Worm (Caenorhabditis elegans) whole organism, late embryonic: ENCODE results near the gene grl-23.

Experiments used
- ceh-2 ChIP-seq: sonication (generic microtip); optimal IDR thresholded peaks from 2 replicates; lab custom pipeline; 2016; ENCODE audit warnings: missing genotype, missing genetic modification characterization, missing compliant biosample characterization
- elt-2 ChIP-seq: sonication (generic microtip); optimal IDR thresholded peaks from 2 replicates; lab custom pipeline; 2016; ENCODE audit warnings: missing genetic modification reagents, missing genetic modification characterization, missing compliant biosample characterization
- fkh-10 ChIP-seq: fragments of 150-350 bp; optimal IDR thresholded peaks from 2 replicates; lab custom pipeline; 2014; ENCODE audit warnings: missing biosample characterization, missing genetic modification reagents, missing genetic modification characterization
- mec-3 ChIP-seq: sonication (generic microtip); optimal IDR thresholded peaks from 2 replicates; lab custom pipeline; 2016; ENCODE audit warnings: borderline replicate concordance, missing genetic modification characterization, missing compliant biosample characterization
- odd-2 ChIP-seq: sonication (generic microtip); optimal IDR thresholded peaks from 2 replicates; lab custom pipeline; 2017; ENCODE audit warnings: antibody characterized with exemption, mild to moderate bottlenecking, missing genetic modification characterization, missing compliant biosample characterization
- pha-4 ChIP-seq: fragments of 150-350 bp; optimal IDR thresholded peaks from 2 replicates; lab custom pipeline; 2018; ENCODE audit warnings: missing biosample characterization, missing genetic modification reagents, missing genetic modification characterization

ce11 chrV:12551638-12552478 lies 24.8 kb downstream of the grl-23 start:
- no peak for TF ChIP-seq pha-4
- no peak for TF ChIP-seq odd-2 (tag; lab: Kevin White, UChicago)
- no peak for TF ChIP-seq ceh-2 (tag; lab: Kevin White, UChicago)
- no peak for TF ChIP-seq fkh-10 (GFP tag; lab: Kevin White, UChicago)
- no peak for TF ChIP-seq mec-3 (tag; lab: Kevin White, UChicago)
- no peak for TF ChIP-seq elt-2
